Fruit fly (Drosophila melanogaster): ENCODE results near the gene CG1958.

The CG1958 gene

DNA sequence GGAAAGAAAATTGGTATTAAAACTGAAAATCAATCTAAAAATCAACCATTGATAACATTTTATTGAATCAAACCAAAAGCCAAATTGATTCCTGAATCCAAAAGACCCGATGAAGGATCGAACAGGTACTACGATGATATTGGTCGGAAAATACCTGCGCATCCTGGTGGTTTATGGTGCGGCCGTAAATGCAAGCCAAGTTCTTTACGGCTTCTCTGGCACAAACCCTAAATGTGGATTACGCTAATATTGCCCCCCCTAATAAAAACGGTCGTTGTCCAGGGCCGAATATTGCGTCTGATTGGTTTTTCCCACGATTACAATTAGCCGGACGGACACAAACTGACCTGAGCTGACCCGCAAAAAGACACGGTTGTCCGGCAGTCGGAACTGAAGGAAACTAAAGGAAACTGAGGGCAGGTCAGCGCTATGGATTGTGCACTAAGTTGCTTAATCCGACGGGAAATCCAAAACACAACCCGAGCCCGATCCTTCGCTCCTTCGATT, 30.1 kb downstream of the CG1958 start (continued):
- TF ChIP-seq Six4 (GFP tag; optimal IDR thresholded peaks at IDR 0.05) (no peak), gcm2 (GFP tag; optimal IDR thresholded peaks at IDR 0.05) (no peak), stc (GFP tag; IDR thresholded peaks at IDR 0.05) (no peak)

DNA sequence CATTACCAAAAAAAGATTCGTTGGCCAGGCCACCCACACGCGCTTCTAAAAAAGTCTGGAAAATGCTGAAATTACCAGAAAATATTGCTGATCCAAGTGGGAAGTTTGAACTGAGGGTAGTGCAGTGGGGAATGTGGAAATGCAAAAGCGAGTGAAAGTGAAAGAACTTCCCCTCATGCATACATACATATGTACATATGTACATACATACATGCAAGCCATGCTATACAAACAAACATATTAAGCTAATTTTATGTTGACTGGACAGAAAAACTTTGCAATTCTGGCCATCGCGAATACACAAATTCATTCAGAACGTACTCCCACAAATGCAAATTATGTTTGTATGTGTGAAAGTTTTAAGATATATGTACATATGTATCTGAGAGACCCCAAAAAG, 31.6 kb downstream of the CG1958 start:
- TF ChIP-seq Kr (GFP tag; optimal IDR thresholded peaks at IDR 0.05) (no peak), CG16863 (GFP tag; optimal IDR thresholded peaks at IDR 0.05) (no peak), nau (GFP tag; optimal IDR thresholded peaks at IDR 0.05) (no peak), Med (GFP tag) (peak; percentile 54)

DNA sequence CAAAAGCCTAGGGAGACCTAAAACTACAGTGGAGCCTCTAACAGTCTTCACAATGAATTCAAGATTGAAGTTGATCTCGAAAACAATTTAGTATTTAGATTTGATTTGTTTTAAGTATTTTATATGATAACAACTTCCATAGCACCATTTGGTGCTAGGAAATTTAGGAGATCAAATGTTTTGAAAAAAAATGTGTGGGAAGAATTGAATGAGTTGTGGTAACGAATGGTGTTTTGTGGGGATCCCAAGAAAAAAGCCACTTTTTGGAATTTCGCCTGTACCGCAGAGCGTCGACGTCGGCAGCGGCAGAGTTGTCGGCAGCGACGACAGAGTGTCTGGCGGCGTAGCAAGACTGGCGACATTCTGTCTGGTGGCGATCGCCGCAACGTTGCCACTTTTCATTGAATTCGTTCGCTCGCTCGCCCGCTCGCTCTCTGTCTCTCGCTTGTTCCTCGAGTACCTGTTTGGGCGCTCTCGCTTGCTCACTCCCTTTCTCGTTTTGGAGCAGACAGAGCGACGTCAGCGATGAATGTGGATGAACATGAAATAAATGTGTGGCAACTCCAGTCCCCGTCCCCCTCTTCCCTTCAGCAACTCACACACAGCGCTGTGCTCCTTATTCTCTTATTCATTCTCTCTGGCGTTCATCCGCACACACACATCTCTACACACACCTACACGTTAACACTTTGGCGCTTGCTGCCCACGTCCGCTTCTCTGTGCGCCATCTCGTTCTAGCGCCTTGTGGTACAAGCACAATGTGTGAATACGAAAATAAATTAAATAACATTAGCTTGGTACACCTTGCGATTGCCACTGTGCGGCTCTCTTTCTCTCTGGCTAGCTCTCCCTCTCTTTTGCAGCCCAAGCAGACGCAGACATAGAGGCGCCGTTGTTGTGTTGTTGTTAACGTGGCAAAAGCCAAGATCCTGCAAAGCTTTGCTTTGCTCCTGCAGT, 33.0 kb downstream of the CG1958 start:
- TF ChIP-seq Atf3 (GFP tag; optimal IDR thresholded peaks at IDR 0.05) (no peak), CG16779 (GFP tag; IDR thresholded peaks at IDR 0.05) (no peak), dati (GFP tag; IDR thresholded peaks at IDR 0.05) (no peak), Dip3 (GFP tag; optimal IDR thresholded peaks at IDR 0.05) (peak; percentile 53), Atf-2 (GFP tag; optimal IDR thresholded peaks at IDR 0.05) (peak; percentile 16), sob (GFP tag; IDR thresholded peaks at IDR 0.05) (0 out of 2 replicates have a peak, but pooled peaks have one; percentile 19), CG17912 (GFP tag; optimal IDR thresholded peaks at IDR 0.05) (no peak), NFAT (GFP tag; IDR thresholded peaks at IDR 0.05) (no peak), Ets65A (GFP tag) (peak; percentile 12), dmrt99B (tag; optimal IDR thresholded peaks at IDR 0.05) (peak; percentile 72), lbe (GFP tag; optimal IDR thresholded peaks at IDR 0.05) (no peak), Xrp1 (GFP tag; IDR thresholded peaks at IDR 0.05) (peak; percentile 55), CG31441 (GFP tag; IDR thresholded peaks at IDR 0.05) (peak; percentile 63), HmgZ (tag; optimal IDR thresholded peaks at IDR 0.05) (no peak), CG9932 (GFP tag; IDR thresholded peaks at IDR 0.05) (peak; percentile 58), bbx (GFP tag; IDR thresholded peaks at IDR 0.05; ENCODE audit: partially characterized antibody) (no peak), CG34422 (GFP tag; IDR thresholded peaks at IDR 0.05) (no peak), HLH3B (GFP tag; IDR thresholded peaks at IDR 0.05) (no peak; the same call in 1 of the 2 replicates), Dfd (GFP tag; optimal IDR thresholded peaks at IDR 0.05) (no peak), HLH54F (GFP tag; optimal IDR thresholded peaks at IDR 0.05) (peak; percentile 34), mirr (GFP tag; optimal IDR thresholded peaks at IDR 0.05) (peak; percentile 35), yki (optimal IDR thresholded peaks at IDR 0.05) (peak; percentile 26), CG2678 (tag; optimal IDR thresholded peaks at IDR 0.05) (peak; percentile 74), jing (GFP tag; optimal IDR thresholded peaks at IDR 0.05) (peak; percentile 11), Blimp-1 (GFP tag; optimal IDR thresholded peaks at IDR 0.05) (peak; percentile 38), unc-4 (GFP tag; IDR thresholded peaks at IDR 0.05; ENCODE audit: partially characterized antibody) (peak; percentile 26; the same call in 1 of the 2 replicates), CG18476 (GFP tag; optimal IDR thresholded peaks at IDR 0.05) (no peak), nom (GFP tag; optimal IDR thresholded peaks at IDR 0.05) (no peak), tx (GFP tag; optimal IDR thresholded peaks at IDR 0.05) (peak; percentile 41), H15 (GFP tag; IDR thresholded peaks at IDR 0.05) (peak; percentile 26; the same call in 1 of the 3 replicates), CG11696 (GFP tag; IDR thresholded peaks at IDR 0.05) (no peak), CkIIα-i1 (GFP tag; IDR thresholded peaks at IDR 0.05) (no peak), ci (GFP tag; IDR thresholded peaks at IDR 0.05) (no peak), CG5245 (GFP tag; optimal IDR thresholded peaks at IDR 0.05) (peak; percentile 7), Sry-β (GFP tag; optimal IDR thresholded peaks at IDR 0.05) (no peak), so (GFP tag; IDR thresholded peaks at IDR 0.05) (peak; percentile 24; the same call in 1 of the 3 replicates), CG15073 (GFP tag; optimal IDR thresholded peaks at IDR 0.05) (peak; percentile 1), CG10267 (tag; optimal IDR thresholded peaks at IDR 0.05) (peak; percentile 15), CG10543 (GFP tag; optimal IDR thresholded peaks at IDR 0.05) (peak; percentile 22)

Measured in whole organism, embryonic.